Fruit fly (Drosophila melanogaster): ENCODE data around the gene Mur89F.

Mur89F gene

dm6 chr3R:17149080-17149746 is 52.7 kb downstream of the Mur89F start, which contains the start of the genes m-cup and Det (continued):
- TF ChIP-seq eve (GFP tag; optimal IDR thresholded peaks at IDR 0.05) (no peak), bsh (GFP tag; optimal IDR thresholded peaks at IDR 0.05) (no peak), ewg (GFP tag; optimal IDR thresholded peaks at IDR 0.05) (peak; percentile 54), MTF-1 (GFP tag; optimal IDR thresholded peaks at IDR 0.05; ENCODE audit: borderline replicate concordance) (no peak), CG12659 (GFP tag; optimal IDR thresholded peaks at IDR 0.05) (peak; percentile 26), tio (GFP tag; optimal IDR thresholded peaks at IDR 0.05) (no peak), CG7963 (GFP tag; IDR thresholded peaks at IDR 0.05; ENCODE audit: partially characterized antibody) (peak; percentile 58; the same call in 1 of the 3 replicates), CG31441 (GFP tag; IDR thresholded peaks at IDR 0.05) (0 out of 2 replicates have a peak, but pooled peaks have one; percentile 15), Doc3 (GFP tag; IDR thresholded peaks at IDR 0.05; ENCODE audit: partially characterized antibody) (peak; percentile 69), Med (GFP tag) (peak; percentile 74), CG2116 (GFP tag; optimal IDR thresholded peaks at IDR 0.05) (peak; percentile 86), p53 (GFP tag; optimal IDR thresholded peaks at IDR 0.05) (no peak), Camta (GFP tag; optimal IDR thresholded peaks at IDR 0.05) (peak; percentile 11), CG9817 (tag; optimal IDR thresholded peaks at IDR 0.05) (peak; percentile 12), grn (GFP tag; optimal IDR thresholded peaks at IDR 0.05) (no peak), inv (GFP tag; IDR thresholded peaks at IDR 0.05; ENCODE audit: partially characterized antibody) (peak; percentile 56), CG30403 (GFP tag; optimal IDR thresholded peaks at IDR 0.05) (peak; percentile 2), CG14441 (GFP tag; IDR thresholded peaks at IDR 0.05) (no peak), Dll (GFP tag; IDR thresholded peaks at IDR 0.05; ENCODE audit: partially characterized antibody) (peak; percentile 88), row (GFP tag; IDR thresholded peaks at IDR 0.05) (peak; percentile 51), CG16863 (GFP tag; optimal IDR thresholded peaks at IDR 0.05) (no peak), CG11695 (GFP tag; IDR thresholded peaks at IDR 0.05) (no peak), CTCF (GFP tag; optimal IDR thresholded peaks at IDR 0.05) (peak; percentile 30), ems (GFP tag; optimal IDR thresholded peaks at IDR 0.05) (no peak), sqz (GFP tag; optimal IDR thresholded peaks at IDR 0.05) (no peak), CG2120 (GFP tag; optimal IDR thresholded peaks at IDR 0.05) (peak; percentile 17), CG4820 (GFP tag; optimal IDR thresholded peaks at IDR 0.05) (peak; percentile 5), CG11560 (tag; IDR thresholded peaks at IDR 0.05) (no peak), zf30C (GFP tag; optimal IDR thresholded peaks at IDR 0.05) (peak; percentile 44), CG9437 (GFP tag; optimal IDR thresholded peaks at IDR 0.05) (no peak), pita (GFP tag; optimal IDR thresholded peaks at IDR 0.05) (no peak), CG18764 (GFP tag; optimal IDR thresholded peaks at IDR 0.05) (no peak), hkb (optimal IDR thresholded peaks at IDR 0.05) (peak; percentile 80), hkb (GFP tag; IDR thresholded peaks at IDR 0.05) (no peak), HLH3B (GFP tag; IDR thresholded peaks at IDR 0.05) (no peak), sna (GFP tag; IDR thresholded peaks at IDR 0.05; ENCODE audit: partially characterized antibody) (peak; percentile 43; the same call in 1 of the 2 replicates), run (tag; optimal IDR thresholded peaks at IDR 0.05) (no peak), CG9932 (GFP tag; IDR thresholded peaks at IDR 0.05) (0 out of 2 replicates have a peak, but pooled peaks have one; percentile 12), CG18599 (GFP tag; optimal IDR thresholded peaks at IDR 0.05) (peak; percentile 18), Sry-β (GFP tag; optimal IDR thresholded peaks at IDR 0.05) (peak; percentile 18), CoRest (tag; optimal IDR thresholded peaks at IDR 0.05) (peak; percentile 45), sens (GFP tag) (peak; percentile 88), danr (GFP tag; IDR thresholded peaks at IDR 0.05) (no peak), Aef1 (GFP tag; IDR thresholded peaks at IDR 0.05) (peak; percentile 15; the same call in 1 of the 3 replicates), Vsx1 (GFP tag; optimal IDR thresholded peaks at IDR 0.05) (no peak), CG17385 (GFP tag; optimal IDR thresholded peaks at IDR 0.05) (no peak), YL-1 (GFP tag; optimal IDR thresholded peaks at IDR 0.05) (peak; percentile 81), zfh2 (GFP tag; optimal IDR thresholded peaks at IDR 0.05) (peak; percentile 31), CG7271 (tag; optimal IDR thresholded peaks at IDR 0.05) (peak; percentile 26), scrt (GFP tag; optimal IDR thresholded peaks at IDR 0.05) (no peak)
